Fruit fly (Drosophila melanogaster): Measurements from ENCODE around the gene CG43232.

dm6 chr2L:6922091-6922753 is 9.7 kb upstream of the CG43232 start:
- TF ChIP-seq CG5204 (GFP tag; optimal IDR thresholded peaks at IDR 0.05), result no peak
- TF ChIP-seq kay (GFP tag; ENCODE audit: borderline replicate concordance), result no peak
- TF ChIP-seq tj (GFP tag; optimal IDR thresholded peaks at IDR 0.05), result no peak
- TF ChIP-seq CG12768 (GFP tag; optimal IDR thresholded peaks at IDR 0.05), result no peak
- TF ChIP-seq CG7045 (GFP tag; optimal IDR thresholded peaks at IDR 0.05), result no peak
- no peak for TF ChIP-seq ovo (GFP tag; optimal IDR thresholded peaks at IDR 0.05)
- TF ChIP-seq bab1 (GFP tag; optimal IDR thresholded peaks at IDR 0.05), result no peak
- TF ChIP-seq CG7101 (tag; optimal IDR thresholded peaks at IDR 0.05), result peak; percentile 7
- no peak for TF ChIP-seq Clk (GFP tag; optimal IDR thresholded peaks at IDR 0.05)
- TF ChIP-seq cnc (optimal IDR thresholded peaks at IDR 0.05), result peak; percentile 75 to 85
